Fruit fly (Drosophila melanogaster): Measurements from ENCODE around the gene CG14715.

CG14715 gene

dm6 chr3R:11700314-11700713 is 26.3 kb downstream of the CG14715 start, which contains the start of gene CG14718:
TSS of gene CG14718 (plus strand) at chr3R:11700614.
- TF ChIP-seq insv (optimal IDR thresholded peaks at IDR 0.05) = no peak
- TF ChIP-seq psq (optimal IDR thresholded peaks at IDR 0.05) = no peak
- no peak for TF ChIP-seq ttk (optimal IDR thresholded peaks at IDR 0.05)
- TF ChIP-seq h (optimal IDR thresholded peaks at IDR 0.05) = no peak
- TF ChIP-seq Myc (optimal IDR thresholded peaks at IDR 0.05) = no peak
- TF ChIP-seq Sin3A (optimal IDR thresholded peaks at IDR 0.05) = no peak

dm6 chr3R:11703730-11704129 is 29.7 kb downstream of the CG14715 start, which contains the start of gene I-t:
TSS of gene I-t (plus strand) at chr3R:11704030.
- TF ChIP-seq ttk (optimal IDR thresholded peaks at IDR 0.05) (no peak), h (optimal IDR thresholded peaks at IDR 0.05) (no peak), psq (optimal IDR thresholded peaks at IDR 0.05) (no peak), Sin3A (optimal IDR thresholded peaks at IDR 0.05) (no peak), Myc (optimal IDR thresholded peaks at IDR 0.05) (no peak), insv (optimal IDR thresholded peaks at IDR 0.05) (no peak)

- TF ChIP-seq ttk (optimal IDR thresholded peaks at IDR 0.05) (no peak), psq (optimal IDR thresholded peaks at IDR 0.05) (no peak), insv (optimal IDR thresholded peaks at IDR 0.05) (no peak), Sin3A (optimal IDR thresholded peaks at IDR 0.05) (no peak)
Measured at dm6 chr3R:11711376-11711775, 37.4 kb downstream of the CG14715 start, which contains the start of gene CG14720. TSS of gene CG14720 (plus strand) at chr3R:11711676.

dm6 chr3R:11721593-11721992 is 47.6 kb downstream of the CG14715 start, which contains the start of gene CG12594:
TSS of gene CG12594 (plus strand) at chr3R:11721734.
- no peak for TF ChIP-seq psq (optimal IDR thresholded peaks at IDR 0.05)
